Worm (Caenorhabditis elegans) whole organism, mixed stage, embryonic: ENCODE measurements around the gene tric-1B.2.

Source experiments
- bed-3 ChIP-seq: fragments of 200-800 bp; sonication (Bioruptor generic); optimal IDR thresholded peaks from 3 replicates; lab custom pipeline; 2018; ENCODE audit warnings: mild to moderate bottlenecking, missing genetic modification characterization, moderate library complexity, missing compliant biosample characterization
- ceh-83 ChIP-seq: fragments of 200-800 bp; sonication (Bioruptor generic); optimal IDR thresholded peaks from 2 replicates; lab custom pipeline; 2018; ENCODE audit warnings: mild to moderate bottlenecking, missing genetic modification characterization, missing compliant biosample characterization
- ces-1 ChIP-seq: fragments of 150-350 bp; optimal IDR thresholded peaks from 2 replicates; lab custom pipeline; 2014; ENCODE audit warnings: missing biosample characterization, missing genetic modification reagents, missing genetic modification characterization
- elt-1 ChIP-seq: sonication (generic microtip); optimal IDR thresholded peaks from 2 replicates; lab custom pipeline; 2017; ENCODE audit warnings: missing genetic modification characterization, mild to moderate bottlenecking, missing compliant biosample characterization, antibody characterized with exemption, moderate library complexity, borderline replicate concordance; ENCODE audit not compliant: insufficient read depth
- flh-1 ChIP-seq: fragments of 200-800 bp; sonication (Bioruptor generic); optimal IDR thresholded peaks from 2 replicates; lab custom pipeline; 2018; ENCODE audit warnings: mild to moderate bottlenecking, missing genetic modification characterization, moderate library complexity, missing compliant biosample characterization
- lin-13 ChIP-seq: fragments of 150-350 bp; optimal IDR thresholded peaks from 2 replicates; lab custom pipeline; 2014; ENCODE audit warnings: missing biosample characterization, missing genetic modification characterization
- mep-1 ChIP-seq: fragments of 150-350 bp; optimal IDR thresholded peaks from 2 replicates; lab custom pipeline; 2017; ENCODE audit warnings: missing biosample characterization, missing genetic modification reagents, missing genetic modification characterization, inconsistent platforms
- nhr-2 ChIP-seq: fragments of 150-350 bp; optimal IDR thresholded peaks from 2 replicates; lab custom pipeline; 2014; ENCODE audit warnings: missing biosample characterization, missing genetic modification characterization
- nhr-237 ChIP-seq: fragments of 150-350 bp; optimal IDR thresholded peaks from 2 replicates; lab custom pipeline; 2014; ENCODE audit warnings: missing biosample characterization, missing genetic modification characterization
- nhr-28 ChIP-seq: fragments of 150-350 bp; optimal IDR thresholded peaks from 2 replicates; lab custom pipeline; 2014; ENCODE audit warnings: missing biosample characterization, missing genetic modification characterization
- sem-2 ChIP-seq: fragments of 200-800 bp; sonication (Bioruptor generic); optimal IDR thresholded peaks from 2 replicates; lab custom pipeline; 2018; ENCODE audit warnings: mild to moderate bottlenecking, missing genetic modification characterization, missing compliant biosample characterization
- snpc-4 ChIP-seq: fragments of 150-350 bp; optimal IDR thresholded peaks from 2 replicates; lab custom pipeline; 2014; ENCODE audit warnings: missing biosample characterization, missing genetic modification characterization
- unc-39 ChIP-seq: fragments of 150-350 bp; optimal IDR thresholded peaks from 2 replicates; lab custom pipeline; 2014; ENCODE audit warnings: missing biosample characterization, missing genetic modification characterization

DNA sequence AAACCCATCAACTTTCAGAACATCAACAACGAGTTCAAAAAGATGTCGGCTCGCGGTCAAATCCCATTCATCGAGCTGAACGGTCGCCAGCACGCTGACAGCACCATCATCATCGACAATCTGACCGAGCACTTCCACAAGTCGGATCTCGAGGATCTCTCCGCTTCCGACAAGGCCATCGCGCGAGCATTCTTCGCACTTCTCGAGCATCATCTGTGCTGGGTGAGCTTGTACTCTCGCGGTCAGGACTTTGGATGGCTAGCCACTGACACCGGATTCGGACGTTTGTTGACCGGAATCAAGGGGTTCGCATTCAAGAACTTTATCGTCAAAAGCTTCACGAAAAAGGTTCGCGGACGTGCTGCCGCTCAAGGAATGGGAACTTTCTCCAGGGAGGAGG lies 14.3 kb downstream of the tric-1B.2 start:
- TF ChIP-seq snpc-4 (tag; lab: Kevin White, UChicago) (no peak), lin-13 (tag; lab: Kevin White, UChicago) (no peak), nhr-2 (tag; lab: Kevin White, UChicago) (no peak), sem-2 (no peak), nhr-237 (tag; lab: Kevin White, UChicago) (no peak), nhr-28 (no peak), elt-1 (tag; lab: Kevin White, UChicago) (no peak), unc-39 (tag; lab: Kevin White, UChicago) (no peak), ces-1 (no peak), flh-1 (no peak), bed-3 (no peak), ceh-83 (GFP tag; lab: Kevin White, UChicago) (no peak), mep-1 (no peak)
